Worm (Caenorhabditis elegans) whole organism, L4 larva: ENCODE measurements around the gene W08F4.7.
A peak's percentile ranks its signal among the peaks of the same experiment; 100 is the strongest.

ENCODE experiments used
- F26F4.8 ChIP-seq: fragments of 200-800 bp; sonication (Bioruptor generic); conservative IDR thresholded peaks from 2 replicates; pipeline ENCODE4 v1.3.6; 2022; ENCODE audit warnings: missing genetic modification characterization, missing compliant biosample characterization
- F44E2.7 ChIP-seq: fragments of 200-800 bp; sonication (Bioruptor generic); IDR thresholded peaks from 2 replicates; pipeline ENCODE4 v2.1.2; 2022; ENCODE audit warnings: missing genetic modification characterization, missing compliant biosample characterization
- T26A8.4 ChIP-seq: fragments of 200-800 bp; sonication (Bioruptor generic); IDR thresholded peaks from 2 replicates; pipeline ENCODE4 v1.3.6; 2022; ENCODE audit warnings: missing genetic modification characterization, missing compliant biosample characterization
- aha-1 ChIP-seq: fragments of 150-350 bp; peaks from one replicate; lab custom pipeline; 2014; ENCODE audit warnings: missing biosample characterization, missing genetic modification characterization
- ama-1 ChIP-seq: fragments of 150-350 bp; optimal IDR thresholded peaks from 2 replicates; lab custom pipeline; 2014; ENCODE audit warnings: inconsistent platforms, mixed read lengths
- ceh-28 ChIP-seq: fragments of 150-350 bp; optimal IDR thresholded peaks from 2 replicates; lab custom pipeline; 2014; ENCODE audit warnings: missing biosample characterization, missing genetic modification reagents, missing genetic modification characterization
- ces-1 ChIP-seq: fragments of 150-350 bp; sonication (generic microtip); optimal IDR thresholded peaks from 4 replicates; lab custom pipeline; 2014; ENCODE audit warnings: missing biosample characterization, missing genetic modification reagents, missing genetic modification characterization
- ctbp-1 ChIP-seq: fragments of 200-800 bp; sonication (Bioruptor generic); IDR thresholded peaks from 2 replicates; pipeline ENCODE4 v1.3.6; 2022; ENCODE audit warnings: missing genetic modification reagents, missing genetic modification characterization, missing compliant biosample characterization
- dmd-8 ChIP-seq: fragments of 200-800 bp; sonication (Bioruptor generic); IDR thresholded peaks from 2 replicates; pipeline ENCODE4 v1.3.6; 2022; ENCODE audit warnings: missing genetic modification characterization, missing compliant biosample characterization
- dmd-9 ChIP-seq: fragments of 200-800 bp; sonication (Bioruptor generic); IDR thresholded peaks from 2 replicates; pipeline ENCODE4 v1.3.6; 2022; ENCODE audit warnings: missing genetic modification reagents, missing genetic modification characterization, missing compliant biosample characterization
- lin-15B ChIP-seq: fragments of 150-350 bp; sonication (generic microtip); optimal IDR thresholded peaks from 3 replicates; lab custom pipeline; 2014; ENCODE audit warnings: missing biosample characterization, missing genetic modification characterization
- lin-38 ChIP-seq: fragments of 200-800 bp; sonication (Bioruptor generic); IDR thresholded peaks from 2 replicates; pipeline ENCODE4 v1.3.6; 2022; ENCODE audit warnings: missing genetic modification reagents, missing genetic modification characterization, missing compliant biosample characterization
- lsy-2 ChIP-seq, 2 experiments: fragments of 150-350 bp in 1 of 2; sonication (generic microtip) in 1 of 2; optimal IDR thresholded peaks; 2 replicates each; lab custom pipeline; 2014 to 2017; ENCODE audit warnings: missing biosample characterization in 2 of 2, missing genetic modification characterization in 2 of 2
- nhr-10 ChIP-seq: fragments of 150-350 bp; optimal IDR thresholded peaks from 2 replicates; lab custom pipeline; 2014; ENCODE audit warnings: missing biosample characterization, missing genetic modification characterization
- nhr-102 ChIP-seq: sonication (generic microtip); optimal IDR thresholded peaks from 2 replicates; lab custom pipeline; 2016; ENCODE audit warnings: mild to moderate bottlenecking, missing genetic modification characterization, moderate library complexity, missing compliant biosample characterization
- nhr-111 ChIP-seq: fragments of 200-800 bp; sonication (Bioruptor generic); optimal IDR thresholded peaks from 2 replicates; lab custom pipeline; 2018; ENCODE audit warnings: mild to moderate bottlenecking, missing genetic modification characterization, missing compliant biosample characterization
- saeg-2 ChIP-seq: fragments of 200-800 bp; sonication (Bioruptor generic); IDR thresholded peaks from 2 replicates; pipeline ENCODE4 v1.3.6; 2022; ENCODE audit warnings: missing genetic modification reagents, missing genetic modification characterization, missing compliant biosample characterization
- set-16 ChIP-seq: fragments of 200-800 bp; sonication (Bioruptor generic); IDR thresholded peaks from 2 replicates; pipeline ENCODE4 v1.3.6; 2022; ENCODE audit warnings: missing genetic modification reagents, missing genetic modification characterization, missing compliant biosample characterization
- tag-97 ChIP-seq: fragments of 200-800 bp; sonication (Bioruptor generic); IDR thresholded peaks from 2 replicates; pipeline ENCODE4 v1.3.6; 2022; ENCODE audit warnings: missing genetic modification characterization, missing compliant biosample characterization
- unc-62 ChIP-seq, 3 experiments: fragments of 150-350 bp in 1 of 3; sonication (generic microtip); optimal IDR thresholded peaks in 2 of 3; peaks in 1 of 3; 1 replicate in 1 of 3; 2 replicates in 2 of 3; lab custom pipeline; 2014 to 2017; ENCODE audit warnings: missing biosample characterization in 3 of 3, missing genetic modification characterization in 3 of 3, missing genetic modification reagents in 3 of 3, missing genotype in 1 of 3
- vab-7 ChIP-seq: fragments of 200-800 bp; sonication (Bioruptor generic); IDR thresholded peaks from 2 replicates; pipeline ENCODE4 v1.3.6; 2022; ENCODE audit warnings: missing genetic modification reagents, missing genetic modification characterization, missing compliant biosample characterization
- zip-2 ChIP-seq: fragments of 150-350 bp; optimal IDR thresholded peaks from 2 replicates; lab custom pipeline; 2014; ENCODE audit warnings: missing biosample characterization, missing genetic modification characterization
- ztf-7 ChIP-seq: fragments of 150-350 bp; optimal IDR thresholded peaks from 2 replicates; lab custom pipeline; 2014; ENCODE audit warnings: missing biosample characterization, missing genetic modification characterization

Gene W08F4.7

DNA sequence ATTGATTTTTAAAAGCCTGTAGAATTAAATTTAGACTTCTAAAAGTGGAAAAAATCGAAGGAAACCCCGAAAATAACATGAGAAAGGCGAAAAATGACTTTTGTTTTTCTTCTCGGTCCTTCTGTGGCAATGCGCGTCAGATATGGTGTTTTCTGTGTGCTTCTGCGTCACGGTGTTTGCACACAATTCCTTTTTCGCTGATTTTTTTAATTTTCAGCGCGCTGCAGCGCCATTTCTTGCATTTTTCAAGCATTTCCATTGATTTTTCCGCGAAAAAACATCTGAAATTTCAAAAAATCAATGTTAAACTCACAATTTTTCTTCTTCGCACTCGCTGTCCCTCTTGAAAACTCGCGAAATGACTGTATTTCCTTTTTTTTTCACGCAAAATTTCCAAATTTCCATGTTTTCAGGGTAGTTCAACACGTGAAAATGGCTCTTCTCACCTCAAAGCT, 2.7 kb upstream of the W08F4.7 start, which contains the start of the genes cdc-37 and W08F4.3 (continued):
- no peak for TF ChIP-seq nhr-111 (GFP tag; lab: Kevin White, UChicago)

DNA sequence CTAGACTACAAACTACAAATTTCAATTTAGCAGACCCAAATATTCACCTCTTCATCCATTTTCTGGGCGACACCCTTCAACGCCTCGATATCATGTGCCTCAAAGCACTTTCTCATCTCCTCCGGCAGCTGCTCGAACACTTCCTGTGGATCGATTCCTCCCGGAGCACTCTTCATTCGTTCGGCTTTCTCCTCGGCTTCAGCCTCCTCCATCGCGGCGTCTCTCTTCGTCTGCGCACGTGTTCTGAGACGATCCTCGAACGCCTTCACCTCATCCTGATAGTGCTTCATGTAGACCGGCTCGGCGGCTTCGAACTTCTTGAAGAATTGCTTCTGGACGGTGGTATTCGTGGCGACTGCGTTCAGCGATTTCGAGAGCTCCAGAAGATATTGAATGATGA, 1.3 kb upstream of the W08F4.7 start:
- TF ChIP-seq lsy-2 (tag; optimal IDR thresholded peaks at IDR 0.05; lab: Kevin White, UChicago) (no peak), dmd-9 (GFP tag; lab: Robert Waterston, UW) (0 out of 2 replicates have a peak, but pooled peaks have one; percentile 26), set-16 (GFP tag; lab: Robert Waterston, UW) (peak; percentile 77), lin-38 (GFP tag; lab: Robert Waterston, UW) (0 out of 2 replicates have a peak, but pooled peaks have one; percentile 2)

DNA sequence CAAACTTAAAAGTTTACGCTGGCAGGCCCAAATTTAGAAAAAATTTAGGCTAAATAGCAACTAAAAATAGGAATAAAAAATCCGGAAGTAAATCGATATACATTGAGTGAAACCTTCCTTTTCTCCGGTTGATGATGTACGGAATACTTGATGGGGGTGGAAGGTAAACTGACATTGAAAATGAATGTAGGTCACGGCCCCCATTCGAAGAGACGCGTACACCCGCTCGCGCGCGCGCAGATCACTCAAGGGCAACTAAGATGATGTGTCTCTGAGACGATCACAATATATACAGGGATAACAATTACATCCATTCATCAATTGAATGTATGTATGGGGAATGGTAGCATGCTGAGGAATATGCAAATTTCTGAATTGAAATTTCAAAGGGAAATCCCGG, 3.5 kb downstream of the W08F4.7 start:
- TF ChIP-seq aha-1 (tag; lab: Kevin White, UChicago) (peak; percentile 75), unc-62 (GFP tag; optimal IDR thresholded peaks at IDR 0.05 in 1 of 2; lab: Kevin White, UChicago) (peak in 1 of 2 experiments; percentile 46), unc-62 (tag; optimal IDR thresholded peaks at IDR 0.05; lab: Kevin White, UChicago) (no peak), F44E2.7 (GFP tag; lab: Robert Waterston, UW) (no peak)
- TF ChIP-seq, all 104 proteins: peak for 2

DNA sequence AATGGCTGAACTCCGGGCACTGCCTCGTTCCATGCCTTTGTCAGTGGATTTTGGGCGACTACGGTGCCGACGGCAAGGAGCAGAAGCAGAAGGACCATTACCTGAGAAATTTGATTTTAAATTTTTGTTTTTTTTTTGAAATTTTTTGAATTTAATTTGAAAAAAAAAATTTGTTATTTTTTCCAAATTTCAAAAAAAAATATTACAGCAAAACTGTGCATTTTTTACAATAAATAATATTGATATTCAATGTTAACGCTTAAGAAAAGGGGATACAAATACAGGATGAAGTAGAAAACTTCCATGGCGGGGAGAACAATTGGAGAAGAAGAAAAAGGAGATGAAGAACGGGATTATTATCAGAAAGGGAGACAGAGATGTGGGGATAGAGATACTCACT, 5.5 kb downstream of the W08F4.7 start, which contains the start of gene mlt-8:
TSS of gene mlt-8 (minus strand) at position 101 of the 400 bp plus-strand sequence.
- TF ChIP-seq set-16 (GFP tag; lab: Robert Waterston, UW) (peak; percentile 7; the same call in 1 of the 2 replicates), saeg-2 (GFP tag; lab: Robert Waterston, UW) (no peak)

DNA sequence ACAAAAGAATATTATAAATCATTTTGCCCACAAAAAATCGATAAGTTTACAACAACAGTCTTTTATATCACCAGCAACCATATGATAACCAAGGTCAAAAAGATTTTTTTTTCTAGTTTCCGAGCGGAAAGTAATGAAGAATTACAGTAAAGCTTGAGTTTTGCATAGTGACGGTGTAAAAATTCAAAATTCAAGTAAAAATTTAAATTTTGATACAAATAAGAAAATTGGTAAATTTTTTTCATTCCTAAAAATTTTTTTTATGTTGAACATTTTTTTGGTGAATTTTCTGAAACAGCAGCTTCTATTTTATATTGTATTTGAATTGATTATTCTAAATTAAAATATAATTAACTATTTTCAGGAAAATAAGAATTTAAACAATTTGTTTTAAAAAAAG, 8.8 kb downstream of the W08F4.7 start, which contains the start of gene W08F4.5:
TSS of gene W08F4.5 (minus strand) at position 101 of the 400 bp plus-strand sequence.
- TF ChIP-seq set-16 (GFP tag; lab: Robert Waterston, UW) = no peak
- no peak for TF ChIP-seq ctbp-1 (GFP tag; lab: Robert Waterston, UW)
- no peak for TF ChIP-seq nhr-10
- no peak for TF ChIP-seq ceh-28 (tag; lab: Kevin White, UChicago)
- no peak for TF ChIP-seq tag-97 (GFP tag; lab: Robert Waterston, UW)
- no peak for TF ChIP-seq F26F4.8
- no peak for TF ChIP-seq ces-1 (GFP tag; lab: Kevin White, UChicago)
- peak; percentile 10 for TF ChIP-seq nhr-102 (tag; lab: Kevin White, UChicago)

DNA sequence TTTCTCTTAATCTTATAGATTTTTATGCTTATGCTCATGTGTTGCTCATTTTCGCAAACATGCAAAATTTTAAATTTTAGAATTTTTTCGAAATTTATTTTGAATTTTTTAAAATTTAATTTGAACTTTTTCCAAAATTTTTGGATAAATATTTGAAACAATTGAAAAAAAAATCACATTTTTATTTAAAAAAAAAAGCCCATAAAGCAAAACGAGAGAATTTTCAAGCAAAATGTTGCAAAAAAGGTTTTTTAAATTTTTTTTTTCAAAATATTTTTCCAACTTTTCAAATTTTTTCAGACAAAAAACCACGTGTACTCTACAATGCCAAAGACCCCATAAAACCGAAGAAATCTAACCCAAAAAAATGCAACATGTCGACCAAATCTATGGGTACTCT, 21.3 kb downstream of the W08F4.7 start, which contains the start of the genes C09E8.1 and C09E8.6:
TSS of gene C09E8.1 (plus strand) at position 301 of the 400 bp plus-strand sequence.
TSS of gene C09E8.6 (plus strand) at position 313 of the 400 bp plus-strand sequence.
- TF ChIP-seq lin-15B (tag; lab: Kevin White, UChicago) = no peak
- peak in 1 of 2 experiments; percentile 6 for TF ChIP-seq unc-62 (GFP tag; optimal IDR thresholded peaks at IDR 0.05 in 1 of 2; lab: Kevin White, UChicago)
- TF ChIP-seq unc-62 (tag; optimal IDR thresholded peaks at IDR 0.05; lab: Kevin White, UChicago) = no peak

DNA sequence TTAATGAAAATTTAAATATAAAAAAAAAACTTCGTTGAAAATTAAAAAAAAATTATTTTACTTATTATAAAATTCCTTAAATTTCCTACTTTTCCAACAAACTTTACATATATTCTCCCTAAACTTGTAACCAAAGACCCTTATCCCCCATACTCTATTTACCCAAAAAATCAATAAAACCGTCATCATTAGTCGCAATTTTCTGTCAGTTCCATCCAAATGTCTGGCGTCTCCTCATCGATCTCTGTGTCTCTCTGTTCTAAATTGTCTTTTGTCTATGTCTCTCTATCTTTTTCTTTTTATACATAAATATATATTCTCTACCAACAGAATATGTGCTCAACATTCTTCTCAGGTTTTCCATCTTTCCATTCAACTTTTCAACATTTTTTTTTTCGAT, 22.2 kb downstream of the W08F4.7 start:
- TF ChIP-seq ztf-7 = no peak
- 0 out of 2 replicates have a peak, but pooled peaks have one; percentile 8 for TF ChIP-seq T26A8.4
- peak in 1 of 2 experiments; percentile 25 for TF ChIP-seq lsy-2 (tag; optimal IDR thresholded peaks at IDR 0.05; lab: Kevin White, UChicago)
- TF ChIP-seq ceh-28 (tag; lab: Kevin White, UChicago) = peak; percentile 34
- no peak for TF ChIP-seq dmd-8
- no peak for TF ChIP-seq zip-2 (tag; lab: Kevin White, UChicago)

DNA sequence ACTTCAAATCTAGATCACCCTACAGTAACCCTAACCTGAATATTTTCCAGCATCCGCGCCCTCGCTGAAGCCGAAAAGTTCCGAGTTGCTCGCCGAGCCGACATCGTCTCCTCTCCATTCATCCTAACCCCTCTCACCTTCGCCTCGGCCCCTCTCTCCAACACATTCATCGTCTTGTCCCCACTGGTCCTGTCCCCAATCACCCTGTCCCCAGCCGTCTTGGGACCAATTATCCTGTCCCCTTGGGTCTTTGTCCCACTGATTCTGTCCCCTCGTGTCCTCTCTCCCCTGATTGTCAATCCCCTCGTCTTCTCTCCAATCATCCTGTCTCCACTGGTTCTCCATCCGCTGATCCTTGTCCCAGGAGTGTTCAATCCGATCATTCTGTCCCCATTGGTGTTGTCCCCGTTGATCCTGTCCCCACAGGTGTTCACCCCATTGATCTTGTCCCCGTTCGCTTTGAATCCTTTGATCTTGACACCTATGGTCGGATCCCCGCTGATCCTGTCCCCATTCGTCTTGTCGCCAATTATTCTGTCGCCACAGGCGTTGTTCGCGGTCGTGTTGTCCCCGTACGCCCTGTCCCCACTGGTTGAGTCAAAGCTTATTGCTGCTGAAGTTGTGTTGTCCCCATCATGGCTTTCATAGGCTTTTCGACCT, 26.2 kb downstream of the W08F4.7 start, which contains the start of gene lips-7:
TSS of gene lips-7 (plus strand) at position 610 of the 660 bp plus-strand sequence.
- TF ChIP-seq ama-1 (lab: Kevin White, UChicago) (no peak), aha-1 (tag; lab: Kevin White, UChicago) (peak; percentile 20), unc-62 (GFP tag; optimal IDR thresholded peaks at IDR 0.05 in 1 of 2; lab: Kevin White, UChicago) (peak in 1 of 2 experiments; percentile 84), unc-62 (tag; optimal IDR thresholded peaks at IDR 0.05; lab: Kevin White, UChicago) (no peak), nhr-111 (GFP tag; lab: Kevin White, UChicago) (peak; percentile 23), F26F4.8 (0 out of 2 replicates have a peak, but pooled peaks have one; percentile 44), tag-97 (GFP tag; lab: Robert Waterston, UW) (no peak), set-16 (GFP tag; lab: Robert Waterston, UW) (peak; percentile 74), vab-7 (GFP tag; lab: Robert Waterston, UW) (no peak)
